Worm (Caenorhabditis elegans) whole organism, L4 larva: ENCODE data around the gene pap-3.

Experiments used
- F26F4.8 ChIP-seq: fragments of 200-800 bp; sonication (Bioruptor generic); conservative IDR thresholded peaks from 2 replicates; pipeline ENCODE4 v1.3.6; 2022; ENCODE audit warnings: missing genetic modification characterization, missing compliant biosample characterization
- aha-1 ChIP-seq: fragments of 150-350 bp; peaks from one replicate; lab custom pipeline; 2014; ENCODE audit warnings: missing biosample characterization, missing genetic modification characterization
- jun-1 ChIP-seq: fragments of 150-350 bp; optimal IDR thresholded peaks from 2 replicates; lab custom pipeline; 2014; ENCODE audit warnings: missing biosample characterization, missing genetic modification reagents, missing genetic modification characterization
- lim-7 ChIP-seq: fragments of 200-800 bp; sonication (Bioruptor generic); IDR thresholded peaks from 2 replicates; pipeline ENCODE4 v1.3.6; 2022; ENCODE audit warnings: missing genetic modification characterization, missing compliant biosample characterization
- lir-3 ChIP-seq: sonication (generic microtip); optimal IDR thresholded peaks from 2 replicates; lab custom pipeline; 2016; ENCODE audit warnings: mild to moderate bottlenecking, missing genetic modification characterization, missing compliant biosample characterization
- mxl-3 ChIP-seq: fragments of 200-800 bp; sonication (Bioruptor generic); optimal IDR thresholded peaks from 2 replicates; lab custom pipeline; 2018; ENCODE audit warnings: mild to moderate bottlenecking, missing genetic modification characterization, missing compliant biosample characterization
- nhr-76 ChIP-seq: fragments of 150-350 bp; optimal IDR thresholded peaks from 2 replicates; lab custom pipeline; 2014; ENCODE audit warnings: missing biosample characterization, missing genetic modification characterization
- pha-4 ChIP-seq, 2 experiments: fragments of 150-350 bp in 1 of 2; fragments of 200-800 bp in 1 of 2; sonication (Bioruptor generic) in 1 of 2; IDR thresholded peaks in 1 of 2; optimal IDR thresholded peaks in 1 of 2; 2 replicates each; pipeline versions ENCODE4 v1.3.6 to Lab custom; 2014 to 2022; ENCODE audit warnings: missing genetic modification characterization in 2 of 2, missing genetic modification reagents in 2 of 2, missing biosample characterization in 1 of 2, missing compliant biosample characterization in 1 of 2
- set-16 ChIP-seq: fragments of 200-800 bp; sonication (Bioruptor generic); IDR thresholded peaks from 2 replicates; pipeline ENCODE4 v1.3.6; 2022; ENCODE audit warnings: missing genetic modification reagents, missing genetic modification characterization, missing compliant biosample characterization
- unc-62 ChIP-seq, 3 experiments: fragments of 150-350 bp in 1 of 3; sonication (generic microtip); optimal IDR thresholded peaks in 2 of 3; peaks in 1 of 3; 1 replicate in 1 of 3; 2 replicates in 2 of 3; lab custom pipeline; 2014 to 2017; ENCODE audit warnings: missing biosample characterization in 3 of 3, missing genetic modification characterization in 3 of 3, missing genetic modification reagents in 3 of 3, missing genotype in 1 of 3

pap-3 gene

DNA sequence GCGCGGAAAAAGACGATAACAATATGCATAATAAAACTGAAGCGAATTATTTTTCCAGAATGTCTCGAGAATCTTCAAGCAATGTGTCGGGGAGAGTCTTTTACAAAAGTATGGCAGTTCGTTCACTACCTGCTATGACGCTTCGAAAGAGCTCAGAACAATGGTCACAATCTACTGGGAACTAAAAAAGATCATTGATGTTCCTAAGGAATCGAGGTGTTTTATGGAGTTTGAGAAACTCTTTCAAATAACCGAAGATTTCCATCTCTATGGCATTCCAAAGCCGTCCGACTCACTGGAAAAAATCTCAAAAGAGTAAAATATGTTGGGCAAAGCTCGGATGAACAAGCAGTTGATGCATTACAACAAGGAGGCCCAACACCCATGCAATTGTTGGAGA, 44.0 kb downstream of the pap-3 start, which contains the start of gene F44E5.15:
F44E5.15 (plus strand) TSS at position 301 of the 400 bp plus-strand sequence.
- peak; percentile 20 for TF ChIP-seq aha-1 (tag; lab: Kevin White, UChicago)
- no peak for TF ChIP-seq jun-1 (tag; lab: Kevin White, UChicago)
- TF ChIP-seq, all 104 proteins: peak for 1

DNA sequence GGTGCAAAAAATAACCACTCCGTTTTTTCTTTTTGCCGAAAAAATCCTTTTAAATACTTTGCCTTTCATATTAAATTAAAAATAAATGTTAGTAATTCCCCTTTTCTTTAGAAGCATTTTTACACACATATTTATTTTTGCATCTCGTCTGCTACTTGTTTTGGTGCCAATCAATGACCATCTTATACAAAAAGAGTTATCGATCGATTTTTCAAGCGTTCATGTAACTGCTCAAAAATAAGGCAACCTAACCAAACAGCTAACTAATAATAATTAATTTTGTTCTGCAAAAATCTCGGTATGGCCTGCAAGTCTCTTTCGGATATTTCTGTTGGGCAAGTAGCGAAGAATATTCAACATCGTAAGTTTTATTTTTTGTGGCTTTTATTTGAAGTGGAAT, 49.9 kb downstream of the pap-3 start, which contains the start of gene F44E5.2:
F44E5.2 (plus strand) TSS at position 301 of the 400 bp plus-strand sequence.
- TF ChIP-seq nhr-76 (tag; lab: Kevin White, UChicago) = no peak
- peak in 1 of 2 experiments; percentile 43 for TF ChIP-seq unc-62 (GFP tag; optimal IDR thresholded peaks at IDR 0.05 in 1 of 2; lab: Kevin White, UChicago)
- no peak for TF ChIP-seq unc-62 (tag; optimal IDR thresholded peaks at IDR 0.05; lab: Kevin White, UChicago)

DNA sequence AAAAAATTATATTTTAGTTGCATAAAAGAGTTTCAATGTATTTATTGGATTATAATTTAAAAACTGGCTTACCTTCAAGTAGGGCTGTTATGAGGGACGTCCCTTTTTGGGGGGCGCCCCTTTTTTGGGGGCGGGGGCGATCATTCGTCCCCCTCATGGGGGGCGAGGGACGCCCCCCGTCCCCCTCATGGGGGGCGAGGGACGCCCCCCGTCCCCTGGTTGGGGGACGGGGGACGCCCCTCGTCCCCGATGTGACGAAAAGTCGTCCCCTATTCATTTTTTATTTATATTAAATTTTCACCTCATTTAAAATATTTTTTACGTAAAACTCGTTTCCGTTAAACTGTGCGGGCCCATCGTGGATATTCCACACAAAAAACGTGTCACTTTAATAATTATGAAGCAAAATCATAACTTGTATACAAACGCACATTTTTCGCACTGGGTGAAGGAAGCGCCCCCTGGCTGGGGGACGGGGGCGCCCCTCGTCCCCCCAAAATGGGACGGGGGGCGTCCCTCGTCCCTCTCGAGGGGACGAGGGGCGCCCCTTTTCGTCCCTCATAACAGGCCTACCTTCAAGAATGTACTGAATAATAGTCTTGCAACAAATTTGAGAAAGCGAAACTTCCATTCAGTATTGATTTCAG, 50.7 kb downstream of the pap-3 start:
- no peak for TF ChIP-seq lim-7 (GFP tag; lab: Robert Waterston, UW)
- peak; percentile 97 for TF ChIP-seq set-16 (GFP tag; lab: Robert Waterston, UW)
- TF ChIP-seq pha-4 (GFP tag; IDR thresholded peaks at IDR 0.05; lab: Robert Waterston, UW) = peak; percentile 98; the same call in 1 of the 2 replicates
- no peak for TF ChIP-seq pha-4 (tag; optimal IDR thresholded peaks at IDR 0.05; lab: Kevin White, UChicago)
- TF ChIP-seq F26F4.8 = no peak
- no peak for TF ChIP-seq lir-3 (tag; lab: Kevin White, UChicago)
- no peak for TF ChIP-seq mxl-3
